Worm (Caenorhabditis elegans) whole organism, L4 larva: ENCODE data around the gene clec-34.

Source experiments
- F10B5.3 ChIP-seq: sonication (generic microtip); optimal IDR thresholded peaks from 2 replicates; lab custom pipeline; 2016; ENCODE audit warnings: mild to moderate bottlenecking, missing genetic modification characterization, missing compliant biosample characterization
- F26F4.8 ChIP-seq: fragments of 200-800 bp; sonication (Bioruptor generic); conservative IDR thresholded peaks from 2 replicates; pipeline ENCODE4 v1.3.6; 2022; ENCODE audit warnings: missing genetic modification characterization, missing compliant biosample characterization
- F37D6.2 ChIP-seq: sonication (generic microtip); optimal IDR thresholded peaks from 2 replicates; lab custom pipeline; 2016; ENCODE audit warnings: mild to moderate bottlenecking, missing genetic modification characterization, missing compliant biosample characterization
- F44E2.7 ChIP-seq: fragments of 200-800 bp; sonication (Bioruptor generic); IDR thresholded peaks from 2 replicates; pipeline ENCODE4 v2.1.2; 2022; ENCODE audit warnings: missing genetic modification characterization, missing compliant biosample characterization
- R02D3.7 ChIP-seq: fragments of 150-350 bp; sonication (generic microtip); optimal IDR thresholded peaks from 3 replicates; lab custom pipeline; 2014; ENCODE audit warnings: missing biosample characterization, missing genetic modification characterization
- ZK546.5 ChIP-seq, 2 experiments: sonication (generic microtip); optimal IDR thresholded peaks; 2 replicates each; lab custom pipeline; 2017; ENCODE audit warnings: missing biosample characterization in 2 of 2, missing genetic modification characterization in 2 of 2
- aha-1 ChIP-seq: fragments of 150-350 bp; peaks from one replicate; lab custom pipeline; 2014; ENCODE audit warnings: missing biosample characterization, missing genetic modification characterization
- ama-1 ChIP-seq: fragments of 150-350 bp; optimal IDR thresholded peaks from 2 replicates; lab custom pipeline; 2014; ENCODE audit warnings: inconsistent platforms, mixed read lengths
- arid-1 ChIP-seq: fragments of 200-800 bp; sonication (Bioruptor generic); conservative IDR thresholded peaks from 2 replicates; pipeline ENCODE4 v1.3.6; 2022; ENCODE audit warnings: missing genetic modification reagents, missing genetic modification characterization, missing compliant biosample characterization
- ceh-20 ChIP-seq: fragments of 200-800 bp; sonication (Bioruptor generic); IDR thresholded peaks from 2 replicates; pipeline ENCODE4 v1.3.6; 2022; ENCODE audit warnings: missing genetic modification reagents, missing genetic modification characterization, missing compliant biosample characterization
- ceh-28 ChIP-seq: fragments of 150-350 bp; optimal IDR thresholded peaks from 2 replicates; lab custom pipeline; 2014; ENCODE audit warnings: missing biosample characterization, missing genetic modification reagents, missing genetic modification characterization
- ceh-44 ChIP-seq: fragments of 200-800 bp; sonication (Bioruptor generic); IDR thresholded peaks from 2 replicates; pipeline ENCODE4 v1.3.6; 2022; ENCODE audit warnings: missing genetic modification reagents, missing genetic modification characterization, missing compliant biosample characterization
- ces-1 ChIP-seq: fragments of 150-350 bp; sonication (generic microtip); optimal IDR thresholded peaks from 4 replicates; lab custom pipeline; 2014; ENCODE audit warnings: missing biosample characterization, missing genetic modification reagents, missing genetic modification characterization
- cey-2 ChIP-seq: sonication (generic microtip); optimal IDR thresholded peaks from 3 replicates; lab custom pipeline; 2017; ENCODE audit warnings: missing genetic modification characterization, mild to moderate bottlenecking, missing compliant biosample characterization, antibody characterized with exemption, borderline replicate concordance; ENCODE audit not compliant: insufficient read depth
- daf-16 ChIP-seq, 3 experiments: sonication (generic microtip); optimal IDR thresholded peaks; 2 replicates each; lab custom pipeline; 2016 to 2017; ENCODE audit warnings: missing genetic modification characterization in 3 of 3, missing genetic modification reagents in 3 of 3, mild to moderate bottlenecking in 2 of 3, missing compliant biosample characterization in 2 of 3, missing biosample characterization in 1 of 3, moderate library complexity in 1 of 3
- dmd-6 ChIP-seq: fragments of 200-800 bp; sonication (Bioruptor generic); IDR thresholded peaks from 2 replicates; pipeline ENCODE4 v1.3.6; 2022; ENCODE audit warnings: missing genetic modification reagents, missing genetic modification characterization, missing compliant biosample characterization
- dmd-9 ChIP-seq: fragments of 200-800 bp; sonication (Bioruptor generic); IDR thresholded peaks from 2 replicates; pipeline ENCODE4 v1.3.6; 2022; ENCODE audit warnings: missing genetic modification reagents, missing genetic modification characterization, missing compliant biosample characterization
- fkh-10 ChIP-seq: fragments of 150-350 bp; optimal IDR thresholded peaks from 2 replicates; lab custom pipeline; 2014; ENCODE audit warnings: missing biosample characterization, missing genetic modification reagents, missing genetic modification characterization
- gei-8 ChIP-seq: fragments of 200-800 bp; sonication (Bioruptor generic); optimal IDR thresholded peaks from 2 replicates; lab custom pipeline; 2018; ENCODE audit warnings: mild to moderate bottlenecking, missing genetic modification characterization, missing compliant biosample characterization
- hlh-30 ChIP-seq: sonication (generic microtip); optimal IDR thresholded peaks from 2 replicates; lab custom pipeline; 2017; ENCODE audit warnings: antibody characterized with exemption, mild to moderate bottlenecking, missing genetic modification characterization, missing compliant biosample characterization; ENCODE audit not compliant: insufficient read depth
- lim-7 ChIP-seq: fragments of 200-800 bp; sonication (Bioruptor generic); IDR thresholded peaks from 2 replicates; pipeline ENCODE4 v1.3.6; 2022; ENCODE audit warnings: missing genetic modification characterization, missing compliant biosample characterization
- lin-15B ChIP-seq: fragments of 150-350 bp; sonication (generic microtip); optimal IDR thresholded peaks from 3 replicates; lab custom pipeline; 2014; ENCODE audit warnings: missing biosample characterization, missing genetic modification characterization
- lsy-2 ChIP-seq, 2 experiments: fragments of 150-350 bp in 1 of 2; sonication (generic microtip) in 1 of 2; optimal IDR thresholded peaks; 2 replicates each; lab custom pipeline; 2014 to 2017; ENCODE audit warnings: missing biosample characterization in 2 of 2, missing genetic modification characterization in 2 of 2
- madf-9 ChIP-seq: fragments of 200-800 bp; sonication (Bioruptor generic); conservative IDR thresholded peaks from 2 replicates; pipeline ENCODE4 v1.3.6; 2022; ENCODE audit warnings: missing genetic modification reagents, missing genetic modification characterization, missing compliant biosample characterization
- mdl-1 ChIP-seq, 2 experiments: fragments of 150-350 bp in 1 of 2; sonication (generic microtip) in 1 of 2; optimal IDR thresholded peaks; 2 replicates each; lab custom pipeline; 2014 to 2017; ENCODE audit warnings: missing biosample characterization in 2 of 2, missing genetic modification characterization in 2 of 2
- mep-1 ChIP-seq: fragments of 150-350 bp; sonication (generic microtip); optimal IDR thresholded peaks from 3 replicates; lab custom pipeline; 2014; ENCODE audit warnings: missing biosample characterization, missing genetic modification characterization
- mxl-2 ChIP-seq: fragments of 200-800 bp; sonication (Bioruptor generic); conservative IDR thresholded peaks from 2 replicates; pipeline ENCODE4 v1.3.6; 2022; ENCODE audit warnings: missing genetic modification reagents, missing genetic modification characterization, missing compliant biosample characterization
- mxl-3 ChIP-seq: fragments of 200-800 bp; sonication (Bioruptor generic); optimal IDR thresholded peaks from 2 replicates; lab custom pipeline; 2018; ENCODE audit warnings: mild to moderate bottlenecking, missing genetic modification characterization, missing compliant biosample characterization
- nhr-10 ChIP-seq: fragments of 150-350 bp; optimal IDR thresholded peaks from 2 replicates; lab custom pipeline; 2014; ENCODE audit warnings: missing biosample characterization, missing genetic modification characterization
- nhr-111 ChIP-seq: fragments of 200-800 bp; sonication (Bioruptor generic); optimal IDR thresholded peaks from 2 replicates; lab custom pipeline; 2018; ENCODE audit warnings: mild to moderate bottlenecking, missing genetic modification characterization, missing compliant biosample characterization
- nhr-237 ChIP-seq: sonication (generic microtip); optimal IDR thresholded peaks from 2 replicates; lab custom pipeline; 2017; ENCODE audit warnings: missing biosample characterization, missing genetic modification characterization
- nhr-25 ChIP-seq: sonication (generic microtip); optimal IDR thresholded peaks from 2 replicates; lab custom pipeline; 2017; ENCODE audit warnings: missing genetic modification characterization, mild to moderate bottlenecking, missing compliant biosample characterization, antibody characterized with exemption, moderate library complexity, borderline replicate concordance; ENCODE audit not compliant: insufficient read depth
- nhr-28 ChIP-seq: fragments of 150-350 bp; optimal IDR thresholded peaks from 2 replicates; lab custom pipeline; 2014; ENCODE audit warnings: missing biosample characterization, missing genetic modification characterization
- nhr-42 ChIP-seq: fragments of 200-800 bp; sonication (Bioruptor generic); IDR thresholded peaks from 2 replicates; pipeline ENCODE4 v1.3.6; 2022; ENCODE audit warnings: missing genetic modification characterization, missing compliant biosample characterization
- nhr-6 ChIP-seq: fragments of 150-350 bp; optimal IDR thresholded peaks from 2 replicates; lab custom pipeline; 2014; ENCODE audit warnings: missing biosample characterization, missing genetic modification characterization
- nhr-76 ChIP-seq: fragments of 150-350 bp; optimal IDR thresholded peaks from 2 replicates; lab custom pipeline; 2014; ENCODE audit warnings: missing biosample characterization, missing genetic modification characterization
- pha-4 ChIP-seq, 2 experiments: fragments of 150-350 bp in 1 of 2; fragments of 200-800 bp in 1 of 2; sonication (Bioruptor generic) in 1 of 2; IDR thresholded peaks in 1 of 2; optimal IDR thresholded peaks in 1 of 2; 2 replicates each; pipeline versions ENCODE4 v1.3.6 to Lab custom; 2014 to 2022; ENCODE audit warnings: missing genetic modification characterization in 2 of 2, missing genetic modification reagents in 2 of 2, missing biosample characterization in 1 of 2, missing compliant biosample characterization in 1 of 2
- php-3 ChIP-seq: fragments of 200-800 bp; sonication (Bioruptor generic); IDR thresholded peaks from 2 replicates; pipeline ENCODE4 v1.3.6; 2022; ENCODE audit warnings: missing genetic modification reagents, missing genetic modification characterization, missing compliant biosample characterization
- pqm-1 ChIP-seq: sonication (generic microtip); optimal IDR thresholded peaks from 2 replicates; lab custom pipeline; 2017; ENCODE audit warnings: missing biosample characterization, missing genetic modification characterization
- rbr-2 ChIP-seq: sonication (generic microtip); optimal IDR thresholded peaks from 2 replicates; lab custom pipeline; 2016; ENCODE audit warnings: missing genotype, missing genetic modification characterization, missing compliant biosample characterization
- sdz-12 ChIP-seq: fragments of 200-800 bp; sonication (Bioruptor generic); optimal IDR thresholded peaks from 2 replicates; lab custom pipeline; 2018; ENCODE audit warnings: mild to moderate bottlenecking, missing genetic modification characterization, missing compliant biosample characterization
- set-16 ChIP-seq: fragments of 200-800 bp; sonication (Bioruptor generic); IDR thresholded peaks from 2 replicates; pipeline ENCODE4 v1.3.6; 2022; ENCODE audit warnings: missing genetic modification reagents, missing genetic modification characterization, missing compliant biosample characterization
- snpc-4 ChIP-seq: fragments of 150-350 bp; optimal IDR thresholded peaks from 2 replicates; lab custom pipeline; 2014; ENCODE audit warnings: missing biosample characterization, missing genetic modification characterization
- spr-1 ChIP-seq: sonication (generic microtip); optimal IDR thresholded peaks from 2 replicates; lab custom pipeline; 2016; ENCODE audit warnings: mild to moderate bottlenecking, missing genetic modification characterization, missing compliant biosample characterization
- tra-1 ChIP-seq: fragments of 200-800 bp; sonication (Bioruptor generic); IDR thresholded peaks from 2 replicates; pipeline ENCODE4 v1.3.6; 2022; ENCODE audit warnings: missing genetic modification reagents, missing genetic modification characterization, missing compliant biosample characterization
- unc-39 ChIP-seq: sonication (generic microtip); optimal IDR thresholded peaks from 2 replicates; lab custom pipeline; 2017; ENCODE audit warnings: missing biosample characterization, missing genetic modification characterization
- unc-62 ChIP-seq, 3 experiments: fragments of 150-350 bp in 1 of 3; sonication (generic microtip); optimal IDR thresholded peaks in 2 of 3; peaks in 1 of 3; 1 replicate in 1 of 3; 2 replicates in 2 of 3; lab custom pipeline; 2014 to 2017; ENCODE audit warnings: missing biosample characterization in 3 of 3, missing genetic modification characterization in 3 of 3, missing genetic modification reagents in 3 of 3, missing genotype in 1 of 3
- zfp-2 ChIP-seq: sonication (generic microtip); optimal IDR thresholded peaks from 2 replicates; lab custom pipeline; 2016; ENCODE audit warnings: mild to moderate bottlenecking, missing genetic modification characterization, missing compliant biosample characterization
- zfp-3 ChIP-seq: fragments of 200-800 bp; sonication (Bioruptor generic); conservative IDR thresholded peaks from 2 replicates; pipeline ENCODE4 v1.3.6; 2022; ENCODE audit warnings: missing genetic modification reagents, missing genetic modification characterization, missing compliant biosample characterization
- zip-11 ChIP-seq: fragments of 200-800 bp; sonication (Bioruptor generic); IDR thresholded peaks from 2 replicates; pipeline ENCODE4 v1.3.6; 2022; ENCODE audit warnings: missing genetic modification characterization, missing compliant biosample characterization

Gene clec-34

ce11 chrV:16725955-16726354 lies 9.6 kb upstream of the clec-34 start (continued):
- TF ChIP-seq mdl-1 (tag; optimal IDR thresholded peaks at IDR 0.05; lab: Kevin White, UChicago) (peak in 1 of 2 experiments; percentile 13), mxl-2 (GFP tag; lab: Robert Waterston, UW) (no peak), rbr-2 (tag; lab: Kevin White, UChicago) (no peak), nhr-237 (tag; lab: Kevin White, UChicago) (no peak), pqm-1 (tag; lab: Kevin White, UChicago) (peak; percentile 70), nhr-25 (tag; lab: Kevin White, UChicago) (no peak), fkh-10 (no peak), set-16 (GFP tag; lab: Robert Waterston, UW) (no peak), zip-11 (GFP tag; lab: Robert Waterston, UW) (no peak), nhr-28 (peak; percentile 90), F10B5.3 (tag; lab: Kevin White, UChicago) (no peak), ceh-28 (no peak), spr-1 (no peak), ces-1 (GFP tag; lab: Kevin White, UChicago) (no peak), aha-1 (tag; lab: Kevin White, UChicago) (no peak), zfp-3 (GFP tag; lab: Robert Waterston, UW) (no peak), arid-1 (GFP tag; lab: Robert Waterston, UW) (no peak), ZK546.5 (tag; optimal IDR thresholded peaks at IDR 0.05; lab: Kevin White, UChicago) (no peak), mxl-3 (GFP tag; lab: Kevin White, UChicago) (no peak), hlh-30 (tag; lab: Kevin White, UChicago) (peak; percentile 69), lim-7 (no peak), sdz-12 (GFP tag; lab: Kevin White, UChicago) (no peak), unc-39 (tag; lab: Kevin White, UChicago) (no peak), mep-1 (tag; lab: Kevin White, UChicago) (no peak), ama-1 (lab: Kevin White, UChicago) (no peak), dmd-9 (GFP tag; lab: Robert Waterston, UW) (no peak), lsy-2 (tag; optimal IDR thresholded peaks at IDR 0.05; lab: Kevin White, UChicago) (no peak), nhr-10 (tag; lab: Kevin White, UChicago) (no peak), zfp-2 (no peak), gei-8 (GFP tag; lab: Kevin White, UChicago) (no peak), ceh-44 (GFP tag; lab: Robert Waterston, UW) (no peak), nhr-6 (peak; percentile 52), daf-16 (GFP tag; optimal IDR thresholded peaks at IDR 0.05; lab: Kevin White, UChicago) (no peak), daf-16 (tag; optimal IDR thresholded peaks at IDR 0.05; lab: Kevin White, UChicago) (peak; percentile 92), F37D6.2 (tag; lab: Kevin White, UChicago) (no peak), ceh-20 (GFP tag; lab: Robert Waterston, UW) (no peak), lin-15B (tag; lab: Kevin White, UChicago) (no peak), F26F4.8 (GFP tag; lab: Robert Waterston, UW) (no peak), snpc-4 (tag; lab: Kevin White, UChicago) (no peak), R02D3.7 (tag; lab: Kevin White, UChicago) (no peak), pha-4 (GFP tag; IDR thresholded peaks at IDR 0.05; lab: Robert Waterston, UW) (no peak; the same call in 1 of the 2 replicates), pha-4 (tag; optimal IDR thresholded peaks at IDR 0.05; lab: Kevin White, UChicago) (peak; percentile 51), nhr-111 (no peak), nhr-42 (no peak), php-3 (GFP tag; lab: Robert Waterston, UW) (peak; percentile 59; the same call in 1 of the 2 replicates), nhr-76 (tag; lab: Kevin White, UChicago) (no peak), madf-9 (no peak), tra-1 (GFP tag; lab: Robert Waterston, UW) (no peak), F44E2.7 (GFP tag; lab: Robert Waterston, UW) (no peak), cey-2 (tag; lab: Kevin White, UChicago) (no peak), unc-62 (GFP tag; optimal IDR thresholded peaks at IDR 0.05 in 1 of 2; lab: Kevin White, UChicago) (peak in 1 of 2 experiments; percentile 2), unc-62 (tag; optimal IDR thresholded peaks at IDR 0.05; lab: Kevin White, UChicago) (no peak), dmd-6 (GFP tag; lab: Robert Waterston, UW) (peak; percentile 94)
